Worm (Caenorhabditis elegans) whole organism, late embryonic: ENCODE data around the gene lov-1.

Experiments
- C08G9.2 ChIP-seq: sonication (generic microtip); optimal IDR thresholded peaks from 2 replicates; lab custom pipeline; 2016; ENCODE audit warnings: mild to moderate bottlenecking, missing genetic modification characterization, moderate library complexity, missing compliant biosample characterization
- C38D4.7 ChIP-seq: fragments of 200-800 bp; sonication (Bioruptor generic); optimal IDR thresholded peaks from 2 replicates; lab custom pipeline; 2018; ENCODE audit warnings: mild to moderate bottlenecking, missing genetic modification characterization, moderate library complexity, missing compliant biosample characterization
- F13H6.1 ChIP-seq: sonication (generic microtip); optimal IDR thresholded peaks from 2 replicates; lab custom pipeline; 2016; ENCODE audit warnings: missing genetic modification characterization, missing compliant biosample characterization
- K02D7.2 ChIP-seq: sonication (generic microtip); optimal IDR thresholded peaks from 2 replicates; lab custom pipeline; 2017; ENCODE audit warnings: mild to moderate bottlenecking, missing genetic modification characterization, missing compliant biosample characterization
- Y22D7AL.16 ChIP-seq: sonication (generic microtip); optimal IDR thresholded peaks from 2 replicates; lab custom pipeline; 2016; ENCODE audit warnings: missing genetic modification characterization, missing compliant biosample characterization
- ama-1 ChIP-seq: fragments of 150-350 bp; optimal IDR thresholded peaks from 2 replicates; lab custom pipeline; 2014
- ceh-18 ChIP-seq: sonication (generic microtip); optimal IDR thresholded peaks from 2 replicates; lab custom pipeline; 2016; ENCODE audit warnings: missing genetic modification characterization, missing compliant biosample characterization
- ceh-2 ChIP-seq: sonication (generic microtip); optimal IDR thresholded peaks from 2 replicates; lab custom pipeline; 2016; ENCODE audit warnings: missing genotype, missing genetic modification characterization, missing compliant biosample characterization
- ceh-31 ChIP-seq: sonication (generic microtip); optimal IDR thresholded peaks from 2 replicates; lab custom pipeline; 2016; ENCODE audit warnings: missing genetic modification characterization, missing compliant biosample characterization
- ceh-34 ChIP-seq: sonication (generic microtip); optimal IDR thresholded peaks from 2 replicates; lab custom pipeline; 2016; ENCODE audit warnings: mild to moderate bottlenecking, missing genetic modification characterization, missing compliant biosample characterization
- ceh-9 ChIP-seq: sonication (generic microtip); optimal IDR thresholded peaks from 2 replicates; lab custom pipeline; 2016; ENCODE audit warnings: mild to moderate bottlenecking, missing genetic modification characterization, inconsistent platforms, missing compliant biosample characterization
- che-1 ChIP-seq: sonication (generic microtip); optimal IDR thresholded peaks from 2 replicates; lab custom pipeline; 2016; ENCODE audit warnings: mild to moderate bottlenecking, missing genetic modification characterization, missing compliant biosample characterization
- dve-1 ChIP-seq: sonication (generic microtip); optimal IDR thresholded peaks from 2 replicates; lab custom pipeline; 2017; ENCODE audit warnings: antibody characterized with exemption, mild to moderate bottlenecking, missing genetic modification characterization, missing compliant biosample characterization
- elt-2 ChIP-seq: sonication (generic microtip); optimal IDR thresholded peaks from 2 replicates; lab custom pipeline; 2016; ENCODE audit warnings: missing genetic modification reagents, missing genetic modification characterization, missing compliant biosample characterization
- elt-4 ChIP-seq: sonication (generic microtip); optimal IDR thresholded peaks from 2 replicates; lab custom pipeline; 2016; ENCODE audit warnings: missing genetic modification characterization, missing compliant biosample characterization
- fax-1 ChIP-seq: sonication (generic microtip); optimal IDR thresholded peaks from 2 replicates; lab custom pipeline; 2016; ENCODE audit warnings: missing genotype, missing genetic modification characterization, missing compliant biosample characterization
- fkh-10 ChIP-seq: fragments of 150-350 bp; optimal IDR thresholded peaks from 2 replicates; lab custom pipeline; 2014; ENCODE audit warnings: missing biosample characterization, missing genetic modification reagents, missing genetic modification characterization
- hlh-8 ChIP-seq: sonication (generic microtip); optimal IDR thresholded peaks from 2 replicates; lab custom pipeline; 2016; ENCODE audit warnings: missing genotype, missing genetic modification characterization, missing compliant biosample characterization
- madf-2 ChIP-seq: sonication (generic microtip); optimal IDR thresholded peaks from 2 replicates; lab custom pipeline; 2017; ENCODE audit warnings: missing genetic modification characterization, missing compliant biosample characterization
- nhr-232 ChIP-seq: sonication (generic microtip); optimal IDR thresholded peaks from 2 replicates; lab custom pipeline; 2016; ENCODE audit warnings: missing genetic modification characterization, missing compliant biosample characterization
- npax-4 ChIP-seq: sonication (generic microtip); optimal IDR thresholded peaks from 2 replicates; lab custom pipeline; 2016; ENCODE audit warnings: missing genetic modification characterization, missing compliant biosample characterization
- pha-4 ChIP-seq: fragments of 150-350 bp; optimal IDR thresholded peaks from 2 replicates; lab custom pipeline; 2018; ENCODE audit warnings: missing biosample characterization, missing genetic modification reagents, missing genetic modification characterization
- pqm-1 ChIP-seq: sonication (generic microtip); optimal IDR thresholded peaks from 2 replicates; lab custom pipeline; 2016; ENCODE audit warnings: missing genetic modification characterization, missing compliant biosample characterization
- pros-1 ChIP-seq: fragments of 150-350 bp; optimal IDR thresholded peaks from 2 replicates; lab custom pipeline; 2014; ENCODE audit warnings: missing biosample characterization, missing genetic modification reagents, missing genetic modification characterization
- ref-2 ChIP-seq: sonication (generic microtip); optimal IDR thresholded peaks from 2 replicates; lab custom pipeline; 2016; ENCODE audit warnings: missing genetic modification characterization, missing compliant biosample characterization
- sdc-2 ChIP-seq: sonication (generic microtip); optimal IDR thresholded peaks from 2 replicates; lab custom pipeline; 2016; ENCODE audit warnings: missing genotype, missing genetic modification characterization, missing compliant biosample characterization
- sox-2 ChIP-seq: fragments of 200-800 bp; sonication (Bioruptor generic); IDR thresholded peaks from 2 replicates; pipeline ENCODE4 v1.3.6; 2022; ENCODE audit warnings: missing genetic modification reagents, missing genetic modification characterization, missing compliant biosample characterization
- sox-4 ChIP-seq: sonication (generic microtip); optimal IDR thresholded peaks from 2 replicates; lab custom pipeline; 2017; ENCODE audit warnings: mild to moderate bottlenecking, missing genetic modification characterization, inconsistent platforms, missing compliant biosample characterization
- tbx-2 ChIP-seq: sonication (generic microtip); optimal IDR thresholded peaks from 2 replicates; lab custom pipeline; 2016; ENCODE audit warnings: missing genetic modification characterization, missing compliant biosample characterization
- unc-3 ChIP-seq, 2 experiments: fragments of 200-800 bp in 1 of 2; sonication (Bioruptor generic) in 1 of 2; sonication (generic microtip) in 1 of 2; conservative IDR thresholded peaks in 1 of 2; optimal IDR thresholded peaks in 1 of 2; 2 replicates each; pipeline versions ENCODE4 v1.3.6 to Lab custom; 2016 to 2022; ENCODE audit warnings: missing compliant biosample characterization in 2 of 2, missing genetic modification characterization in 2 of 2, missing genetic modification reagents in 1 of 2
- unc-42 ChIP-seq: sonication (generic microtip); optimal IDR thresholded peaks from 2 replicates; lab custom pipeline; 2016; ENCODE audit warnings: missing genotype, missing genetic modification characterization, missing compliant biosample characterization
- unc-55 ChIP-seq: sonication (generic microtip); optimal IDR thresholded peaks from 2 replicates; lab custom pipeline; 2017; ENCODE audit warnings: missing biosample characterization, missing genetic modification reagents, missing genetic modification characterization
- unc-86 ChIP-seq: sonication (generic microtip); optimal IDR thresholded peaks from 2 replicates; lab custom pipeline; 2016; ENCODE audit warnings: missing genetic modification characterization, missing compliant biosample characterization
- zip-5 ChIP-seq: sonication (generic microtip); optimal IDR thresholded peaks from 2 replicates; lab custom pipeline; 2016; ENCODE audit warnings: missing genetic modification characterization, missing compliant biosample characterization
- ztf-16 ChIP-seq: sonication (generic microtip); optimal IDR thresholded peaks from 2 replicates; lab custom pipeline; 2017; ENCODE audit warnings: missing genetic modification characterization, missing compliant biosample characterization

The lov-1 gene

ce11 chrII:10095224-10095623 is 26.4 kb downstream of the lov-1 start:
- TF ChIP-seq C08G9.2 (no peak), elt-2 (tag; lab: Kevin White, UChicago) (peak; percentile 74)

DNA sequence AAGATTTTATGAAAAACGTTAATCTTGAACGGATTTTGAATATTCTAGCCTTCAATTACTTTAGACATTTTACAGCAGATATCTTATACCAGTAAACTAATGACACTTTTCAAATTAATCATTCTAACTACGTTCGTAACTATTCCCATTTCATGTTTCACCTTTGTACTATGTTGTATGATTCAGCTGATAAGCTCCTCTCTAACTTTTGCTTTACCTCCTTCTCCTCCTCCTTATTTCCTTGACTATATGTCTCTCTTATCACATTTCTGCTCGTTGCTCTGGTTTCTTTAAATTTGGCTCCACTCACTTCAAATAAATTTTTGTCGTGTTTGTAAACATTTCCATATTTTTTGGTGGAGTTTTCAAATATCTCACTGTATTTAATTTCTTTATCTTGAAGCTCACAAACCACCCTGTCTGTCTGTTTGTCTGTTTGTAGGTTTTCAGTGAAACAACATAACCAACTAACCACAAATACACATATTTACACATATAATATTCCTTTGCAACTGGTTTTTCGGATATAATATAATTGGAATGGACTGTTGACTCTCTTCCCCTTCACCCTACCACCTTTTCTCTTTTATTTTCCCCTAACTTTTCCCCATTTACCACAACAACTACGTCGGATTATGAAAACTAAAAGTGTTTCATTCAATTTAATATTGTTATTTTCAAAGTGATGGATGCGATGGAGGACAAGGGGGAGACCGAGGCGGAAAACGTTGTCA is 27.3 kb downstream of the lov-1 start, which contains the start of gene lact-2:
TSS of gene lact-2 (plus strand) at position 684 of the 734 bp plus-strand sequence.
- TF ChIP-seq npax-4 (no peak), ceh-31 (tag; lab: Kevin White, UChicago) (no peak), ama-1 (lab: Kevin White, UChicago) (no peak), madf-2 (tag; lab: Kevin White, UChicago) (no peak), unc-42 (no peak), dve-1 (tag; lab: Kevin White, UChicago) (no peak), sdc-2 (no peak), che-1 (tag; lab: Kevin White, UChicago) (no peak), fkh-10 (no peak), pros-1 (tag; lab: Kevin White, UChicago) (no peak), fax-1 (tag; lab: Kevin White, UChicago) (no peak), pha-4 (no peak)
- TF ChIP-seq, all 69 proteins: peak for 0

DNA sequence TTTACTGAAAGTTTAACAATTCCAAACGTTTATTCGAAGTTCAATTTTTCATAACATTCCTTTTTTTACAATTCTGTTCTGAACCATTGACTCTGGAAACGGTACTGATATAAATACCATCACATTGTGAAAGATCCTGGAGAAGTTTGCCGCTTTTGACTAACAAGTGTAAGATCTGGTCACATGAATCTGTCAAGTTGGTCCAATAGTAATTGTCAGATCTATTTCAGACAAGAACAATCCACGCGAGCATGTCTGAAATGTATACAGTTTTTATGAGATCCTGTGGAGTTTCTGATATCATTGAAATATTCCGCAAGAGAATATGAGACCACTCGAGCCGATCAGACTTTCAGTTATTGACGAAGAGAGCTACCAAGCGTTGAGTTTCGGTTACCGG is 28.5 kb downstream of the lov-1 start:
- TF ChIP-seq unc-55 (no peak), unc-86 (tag; lab: Kevin White, UChicago) (no peak), sdc-2 (no peak), ceh-2 (no peak), pqm-1 (tag; lab: Kevin White, UChicago) (no peak), unc-3 (GFP tag; conservative IDR thresholded peaks at IDR 0.05; lab: Robert Waterston, UW) (no peak), unc-3 (tag; optimal IDR thresholded peaks at IDR 0.05; lab: Kevin White, UChicago) (no peak)

DNA sequence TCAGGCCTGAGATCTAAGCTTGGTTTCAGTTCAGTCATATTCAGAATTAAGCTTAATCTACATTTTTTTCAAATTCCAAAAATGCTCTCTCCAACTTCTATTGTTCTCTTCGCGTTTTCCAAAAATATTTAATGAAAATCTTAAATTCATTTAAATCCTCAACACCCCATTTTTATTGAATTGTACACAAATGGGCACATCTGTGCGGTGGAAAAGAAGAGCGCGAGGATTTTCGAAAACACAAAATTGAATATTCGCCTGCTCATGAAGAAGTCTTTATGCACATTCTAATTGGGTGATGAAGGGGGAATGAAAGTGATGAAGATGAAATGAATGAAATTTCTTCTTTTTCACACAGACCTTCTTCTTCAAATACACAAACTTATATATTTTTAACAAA is 37.1 kb downstream of the lov-1 start:
- TF ChIP-seq ceh-18 (no peak), fax-1 (tag; lab: Kevin White, UChicago) (no peak), che-1 (tag; lab: Kevin White, UChicago) (no peak), unc-42 (peak; percentile 79)

DNA sequence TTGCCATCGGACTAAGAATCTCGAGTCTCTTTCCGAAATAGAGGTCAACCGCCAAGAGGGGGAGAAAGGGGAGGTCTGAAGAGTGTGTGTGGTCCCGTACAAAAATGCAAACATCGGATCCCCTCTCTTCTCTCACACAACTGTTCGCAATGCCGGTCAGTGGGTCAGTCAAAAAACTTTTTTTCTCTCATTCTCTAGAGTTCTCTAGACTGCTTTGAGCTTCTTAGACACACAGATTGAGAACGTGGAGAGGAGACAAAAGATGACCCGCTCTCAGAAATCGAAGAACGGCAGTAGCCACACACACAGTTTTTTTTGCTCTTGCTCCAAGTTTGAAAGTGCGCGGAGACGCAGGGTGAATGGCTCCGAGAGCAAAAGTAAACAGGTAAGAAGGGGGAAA is 45.8 kb downstream of the lov-1 start:
- TF ChIP-seq elt-2 (tag; lab: Kevin White, UChicago), result peak; percentile 9
- no peak for TF ChIP-seq fax-1 (tag; lab: Kevin White, UChicago)
- TF ChIP-seq ref-2, result peak; percentile 4
- peak; percentile 36 for TF ChIP-seq tbx-2 (tag; lab: Kevin White, UChicago)

DNA sequence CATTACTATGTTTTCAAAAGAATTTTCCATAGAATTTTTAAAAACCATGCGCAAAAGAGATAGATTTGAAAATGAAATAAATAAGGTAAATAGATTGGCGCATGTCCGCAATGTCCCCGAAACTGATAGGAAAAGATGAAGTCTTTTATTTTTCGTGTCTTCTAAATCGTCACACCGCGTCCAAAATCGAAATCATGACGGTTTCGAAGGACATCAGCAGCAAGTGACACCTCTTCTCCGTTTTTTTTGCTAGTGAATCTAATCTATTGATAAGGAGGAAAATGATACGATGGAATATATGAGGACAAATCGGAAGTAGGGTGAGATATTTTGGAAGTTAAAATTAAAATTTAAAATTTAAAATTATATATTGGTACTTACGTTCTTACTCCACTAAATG is 47.6 kb downstream of the lov-1 start:
- TF ChIP-seq elt-2 (tag; lab: Kevin White, UChicago) (no peak), pqm-1 (tag; lab: Kevin White, UChicago) (no peak), dve-1 (tag; lab: Kevin White, UChicago) (no peak), ceh-34 (tag; lab: Kevin White, UChicago) (no peak)

DNA sequence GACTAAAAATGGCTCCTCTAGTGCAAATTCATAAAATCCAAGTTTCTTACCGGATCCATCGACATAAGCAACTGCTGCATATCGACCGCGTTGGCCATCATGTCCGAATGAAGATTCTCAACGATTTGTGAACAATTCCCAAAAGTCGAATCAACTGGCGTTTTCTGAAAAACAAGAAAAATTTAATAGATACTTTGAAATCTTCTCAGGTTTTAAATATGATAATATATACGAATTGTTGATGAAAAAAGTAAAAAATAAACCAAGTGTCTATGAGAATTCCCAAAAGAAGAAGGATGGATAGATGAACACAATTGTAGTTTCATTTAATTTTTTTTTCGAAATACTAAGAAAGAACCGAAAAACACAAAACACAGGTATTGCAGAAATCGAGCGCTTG is 53.8 kb downstream of the lov-1 start, which contains the start of gene die-1:
TSS of gene die-1 (minus strand) at position 101 of the 400 bp plus-strand sequence.
- TF ChIP-seq ceh-31 (tag; lab: Kevin White, UChicago) (no peak), C38D4.7 (GFP tag; lab: Kevin White, UChicago) (no peak), ceh-9 (tag; lab: Kevin White, UChicago) (no peak), dve-1 (tag; lab: Kevin White, UChicago) (no peak), sox-2 (GFP tag; lab: Robert Waterston, UW) (no peak), elt-4 (tag; lab: Kevin White, UChicago) (no peak), F13H6.1 (tag; lab: Kevin White, UChicago) (no peak), Y22D7AL.16 (tag; lab: Kevin White, UChicago) (no peak), nhr-232 (tag; lab: Kevin White, UChicago) (no peak), ama-1 (lab: Kevin White, UChicago) (no peak), hlh-8 (tag; lab: Kevin White, UChicago) (no peak), zip-5 (no peak), pqm-1 (tag; lab: Kevin White, UChicago) (no peak), sox-4 (tag; lab: Kevin White, UChicago) (no peak), K02D7.2 (tag; lab: Kevin White, UChicago) (no peak), ceh-2 (no peak), ztf-16 (tag; lab: Kevin White, UChicago) (no peak)
